Worm (Caenorhabditis elegans): ENCODE data around the gene C45G9.6.
A peak's percentile ranks its signal among the peaks of the same experiment; 100 is the strongest.

Gene C45G9.6

ce11 chrIII:4986790-4987259 is 49.4 kb upstream of the C45G9.6 start, which contains the start of the genes C27F2.10 and wdr-60 (continued):
- peak; percentile 59 for TF ChIP-seq tbx-2 (tag; optimal IDR thresholded peaks at IDR 0.05)
- no peak for TF ChIP-seq fkh-6 (tag; optimal IDR thresholded peaks at IDR 0.05)
- peak; percentile 94 for TF ChIP-seq ets-4 (tag; optimal IDR thresholded peaks at IDR 0.05)

- no peak for TF ChIP-seq T23F11.4 (GFP tag; optimal IDR thresholded peaks at IDR 0.05)
- TF ChIP-seq ama-1 (optimal IDR thresholded peaks at IDR 0.05), result no peak
Measured at ce11 chrIII:4987666-4988065, 48.6 kb upstream of the C45G9.6 start.

DNA sequence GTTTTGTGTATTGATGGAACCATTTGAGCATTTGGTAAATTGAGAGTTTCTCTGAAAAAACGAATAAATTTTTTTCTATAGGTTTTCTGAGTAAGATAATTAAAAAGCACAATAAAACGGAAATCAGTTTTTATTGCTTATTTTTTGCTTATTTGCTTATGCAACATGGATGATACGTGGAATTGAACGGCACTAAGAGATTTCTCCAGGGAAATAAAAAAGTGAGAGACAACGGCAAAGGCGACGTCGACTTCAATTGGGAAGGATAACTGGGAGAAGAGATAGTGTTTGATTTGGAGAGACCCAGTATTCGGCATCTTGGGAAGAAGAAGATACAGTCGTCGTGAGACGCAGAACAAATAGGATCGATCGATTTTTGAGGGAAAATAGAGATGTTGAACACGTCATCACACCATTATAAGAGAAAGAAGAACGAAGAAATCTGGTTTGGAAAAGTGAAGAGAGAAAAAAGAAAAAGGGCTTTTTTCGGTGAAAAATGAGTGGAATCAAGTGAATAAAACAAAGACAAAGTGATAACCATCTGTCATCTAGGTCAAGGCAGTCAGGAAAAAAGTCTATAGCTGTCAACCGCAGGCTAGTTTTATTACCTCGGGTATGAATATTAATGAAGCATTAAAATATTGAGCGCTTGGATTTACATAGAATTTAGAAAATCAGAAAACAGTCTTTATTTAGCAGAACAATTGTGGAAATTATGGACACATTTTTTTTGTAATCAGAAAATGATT is 38.0 kb upstream of the C45G9.6 start, which contains the start of gene tmem-131:
Gene tmem-131, minus strand, starts transcription at position 51 of the 749 bp plus-strand sequence.
- TF ChIP-seq nfya-1 (tag; optimal IDR thresholded peaks at IDR 0.05) (peak; percentile 14), C38D4.7 (GFP tag; optimal IDR thresholded peaks at IDR 0.05) (no peak)

DNA sequence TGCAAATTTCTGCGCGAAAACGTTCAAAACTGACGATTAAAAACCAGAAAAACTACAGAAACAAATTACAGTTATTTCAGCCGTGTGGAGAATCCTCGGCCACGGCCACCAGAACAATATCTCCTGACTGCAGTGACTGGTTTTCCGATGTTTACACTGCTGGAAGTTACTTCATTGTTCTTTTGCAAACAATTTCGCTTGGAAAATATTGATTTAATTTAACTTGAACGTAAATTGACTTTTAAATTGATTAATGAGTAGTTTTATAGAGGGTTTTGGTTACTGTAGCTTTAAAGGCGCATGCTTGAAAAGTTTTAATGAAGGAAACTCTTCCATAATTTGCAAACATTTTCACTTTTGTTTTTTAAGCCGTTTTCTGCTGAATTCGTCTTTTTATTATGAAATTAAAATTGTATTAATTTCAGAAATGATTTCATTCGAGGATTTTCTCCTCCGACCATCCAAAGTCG is 37.3 kb upstream of the C45G9.6 start, which contains the start of gene smcr-8:
Gene smcr-8, plus strand, starts transcription at position 420 of the 470 bp plus-strand sequence.
- TF ChIP-seq ets-4 (tag; optimal IDR thresholded peaks at IDR 0.05), result peak; percentile 73
- TF ChIP-seq ceh-30 (tag; optimal IDR thresholded peaks at IDR 0.05), result no peak
- peak; percentile 24 for TF ChIP-seq ceh-2 (tag; optimal IDR thresholded peaks at IDR 0.05)

DNA sequence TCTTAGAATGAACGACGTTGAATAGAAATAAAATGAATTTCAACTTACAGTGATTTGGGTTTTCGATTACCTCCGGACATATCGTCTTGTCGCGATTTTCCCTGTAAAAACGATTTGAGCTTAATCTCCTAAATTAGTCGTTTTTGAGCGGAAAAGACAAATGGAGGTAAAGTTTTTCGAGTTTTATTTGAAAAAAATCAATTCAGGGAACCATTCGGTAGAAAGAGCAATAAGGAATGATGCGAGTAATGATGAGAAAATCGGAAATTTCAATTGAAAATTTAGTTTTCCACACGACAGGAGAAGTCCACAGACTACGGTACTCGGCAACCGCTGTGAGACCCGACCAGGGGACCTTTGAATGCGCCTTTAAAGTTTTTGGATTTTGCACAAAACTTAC is 34.0 kb upstream of the C45G9.6 start, which contains the start of gene R144.10:
Gene R144.10, minus strand, starts transcription at position 101 of the 400 bp plus-strand sequence.
- TF ChIP-seq nfya-1 (tag; optimal IDR thresholded peaks at IDR 0.05) (no peak), hlh-15 (tag; optimal IDR thresholded peaks at IDR 0.05) (no peak), fax-1 (tag; optimal IDR thresholded peaks at IDR 0.05) (no peak), ceh-18 (tag; optimal IDR thresholded peaks at IDR 0.05) (no peak), lin-11 (tag; optimal IDR thresholded peaks at IDR 0.05) (no peak), pha-2 (tag; optimal IDR thresholded peaks at IDR 0.05) (no peak), odd-2 (tag; optimal IDR thresholded peaks at IDR 0.05) (no peak), ceh-14 (tag; optimal IDR thresholded peaks at IDR 0.05) (no peak), ceh-34 (tag; optimal IDR thresholded peaks at IDR 0.05) (no peak), ahr-1 (tag; optimal IDR thresholded peaks at IDR 0.05) (no peak), unc-86 (tag; optimal IDR thresholded peaks at IDR 0.05) (no peak), ceh-2 (tag; optimal IDR thresholded peaks at IDR 0.05) (no peak), ceh-19 (GFP tag; optimal IDR thresholded peaks at IDR 0.05) (no peak), ztf-16 (tag; optimal IDR thresholded peaks at IDR 0.05) (no peak), madf-2 (tag; optimal IDR thresholded peaks at IDR 0.05) (no peak), rnt-1 (tag; optimal IDR thresholded peaks at IDR 0.05) (no peak), sdc-2 (tag; optimal IDR thresholded peaks at IDR 0.05) (no peak), ceh-30 (tag; optimal IDR thresholded peaks at IDR 0.05) (no peak), tbx-7 (tag; optimal IDR thresholded peaks at IDR 0.05) (no peak), ref-2 (tag; optimal IDR thresholded peaks at IDR 0.05) (no peak)

DNA sequence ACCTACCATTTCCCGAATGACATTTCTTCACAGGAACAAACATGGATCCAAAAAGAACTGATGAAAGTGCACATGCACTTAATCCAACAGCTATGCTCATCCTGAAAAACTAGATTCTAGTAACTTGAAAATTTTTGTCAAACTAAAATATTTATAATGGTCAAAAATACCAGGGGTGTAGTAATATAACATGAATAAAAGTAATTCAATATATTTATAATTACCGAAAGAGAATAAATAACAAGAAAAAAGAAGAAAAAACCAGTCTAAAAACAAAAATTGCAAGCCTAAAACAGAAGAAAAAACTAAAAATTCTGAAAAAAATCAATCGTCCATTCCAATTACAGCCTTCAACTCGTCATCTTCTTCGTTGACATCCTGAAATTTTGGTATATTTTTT is 31.6 kb upstream of the C45G9.6 start, which contains the start of gene R144.6:
Gene R144.6, minus strand, starts transcription at position 101 of the 400 bp plus-strand sequence.
- TF ChIP-seq F13H6.1 (tag; optimal IDR thresholded peaks at IDR 0.05) (no peak), lim-6 (tag; optimal IDR thresholded peaks at IDR 0.05) (no peak), fkh-6 (tag; optimal IDR thresholded peaks at IDR 0.05) (no peak), K09A11.1 (tag; optimal IDR thresholded peaks at IDR 0.05; ENCODE audit: insufficient read depth) (no peak), che-1 (tag; optimal IDR thresholded peaks at IDR 0.05) (no peak), pqm-1 (tag; optimal IDR thresholded peaks at IDR 0.05) (no peak), ceh-34 (tag; optimal IDR thresholded peaks at IDR 0.05) (no peak), ceh-22 (tag; optimal IDR thresholded peaks at IDR 0.05) (no peak), K02D7.2 (tag; optimal IDR thresholded peaks at IDR 0.05) (no peak), pha-4 (tag; optimal IDR thresholded peaks at IDR 0.05) (no peak), ztf-16 (tag; optimal IDR thresholded peaks at IDR 0.05) (no peak), pax-1 (tag; optimal IDR thresholded peaks at IDR 0.05) (no peak), T23F11.4 (GFP tag; optimal IDR thresholded peaks at IDR 0.05) (no peak), ets-4 (tag; optimal IDR thresholded peaks at IDR 0.05) (no peak), eyg-1 (tag; optimal IDR thresholded peaks at IDR 0.05) (no peak), dve-1 (tag; optimal IDR thresholded peaks at IDR 0.05) (no peak)
